Fruit fly (Drosophila melanogaster): ENCODE results near the gene CG17294.

CG17294 gene

DNA sequence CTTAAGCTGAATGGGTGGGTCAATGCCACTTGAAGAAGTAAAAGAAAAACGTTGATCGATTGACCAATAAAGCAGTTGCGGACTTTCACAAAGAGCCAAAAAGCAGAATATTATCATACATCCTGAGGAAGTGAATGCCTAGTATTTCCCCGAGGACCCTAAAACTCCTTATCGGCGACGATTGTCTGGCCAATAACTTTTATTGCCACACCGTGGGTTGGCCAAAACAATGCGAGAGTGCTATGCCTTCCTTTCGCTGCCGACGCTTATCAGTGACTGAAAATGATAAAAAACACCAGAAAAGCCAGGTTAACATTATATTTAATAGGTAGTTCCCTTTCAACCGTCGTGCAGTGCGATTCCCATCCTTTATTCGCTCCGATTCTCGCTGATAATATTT is 25.0 kb upstream of the CG17294 start, which contains the start of gene Mur29B:
Gene Mur29B, plus strand, starts transcription at position 324 of the 400 bp plus-strand sequence.
- no peak for TF ChIP-seq trem (tag; optimal IDR thresholded peaks at IDR 0.05)
- TF ChIP-seq corto (GFP tag; optimal IDR thresholded peaks at IDR 0.05): peak; percentile 51
- no peak for TF ChIP-seq CG10267 (tag; optimal IDR thresholded peaks at IDR 0.05)
- 0 out of 2 replicates have a peak, but pooled peaks have one; percentile 26 for TF ChIP-seq GATAe (GFP tag; conservative IDR thresholded peaks at IDR 0.05)
- TF ChIP-seq Lpt (GFP tag; optimal IDR thresholded peaks at IDR 0.05): no peak
- TF ChIP-seq sug (tag; optimal IDR thresholded peaks at IDR 0.05): peak; percentile 54
- no peak for TF ChIP-seq CG7786 (GFP tag; optimal IDR thresholded peaks at IDR 0.05)
- no peak for TF ChIP-seq CG30020 (tag; optimal IDR thresholded peaks at IDR 0.05)
- no peak for TF ChIP-seq MTF-1 (GFP tag; optimal IDR thresholded peaks at IDR 0.05; ENCODE audit: borderline replicate concordance)
- TF ChIP-seq sens (GFP tag): peak; percentile 29
- peak; percentile 7; the same call in 1 of the 2 replicates for TF ChIP-seq CG32532 (GFP tag; IDR thresholded peaks at IDR 0.05)

- no peak for TF ChIP-seq BEAF-32 (GFP tag; optimal IDR thresholded peaks at IDR 0.05)
- TF ChIP-seq BtbVII (GFP tag; optimal IDR thresholded peaks at IDR 0.05): no peak
- no peak for TF ChIP-seq CG11695 (GFP tag; IDR thresholded peaks at IDR 0.05)
- TF ChIP-seq kay (GFP tag; optimal IDR thresholded peaks at IDR 0.05): peak; percentile 35
- TF ChIP-seq B-H1 (GFP tag; IDR thresholded peaks at IDR 0.05): no peak
- TF ChIP-seq CG2202 (tag; optimal IDR thresholded peaks at IDR 0.05): no peak
- TF ChIP-seq CG15479 (GFP tag; optimal IDR thresholded peaks at IDR 0.05): no peak
- no peak for TF ChIP-seq CG8924 (tag; optimal IDR thresholded peaks at IDR 0.05)
- no peak for TF ChIP-seq ssp (GFP tag; IDR thresholded peaks at IDR 0.05)
- no peak for TF ChIP-seq CG11723 (GFP tag; optimal IDR thresholded peaks at IDR 0.05)
- TF ChIP-seq CG9437 (GFP tag; optimal IDR thresholded peaks at IDR 0.05): peak; percentile 91
- no peak for TF ChIP-seq Lim3 (GFP tag; IDR thresholded peaks at IDR 0.05)
- no peak for TF ChIP-seq CG1792 (GFP tag; optimal IDR thresholded peaks at IDR 0.05)
- TF ChIP-seq CG3163 (GFP tag; optimal IDR thresholded peaks at IDR 0.05): no peak
- no peak for TF ChIP-seq CG6254 (GFP tag; optimal IDR thresholded peaks at IDR 0.05)
- no peak for TF ChIP-seq ftz-f1 (GFP tag; optimal IDR thresholded peaks at IDR 0.05)
- no peak for TF ChIP-seq Optix (GFP tag; IDR thresholded peaks at IDR 0.05)
- no peak for TF ChIP-seq emc (GFP tag; optimal IDR thresholded peaks at IDR 0.05)
- TF ChIP-seq Deaf1 (tag; optimal IDR thresholded peaks at IDR 0.05): no peak
- no peak for TF ChIP-seq CG9797 (GFP tag; optimal IDR thresholded peaks at IDR 0.05)
- no peak for TF ChIP-seq Poxn (GFP tag; IDR thresholded peaks at IDR 0.05)
- no peak for TF ChIP-seq CG10274 (GFP tag; optimal IDR thresholded peaks at IDR 0.05)
- TF ChIP-seq CG10321 (GFP tag; IDR thresholded peaks at IDR 0.05): 0 out of 2 replicates have a peak, but pooled peaks have one; percentile 29
- TF ChIP-seq Drgx (GFP tag; IDR thresholded peaks at IDR 0.05): no peak
- TF ChIP-seq YL-1 (GFP tag; optimal IDR thresholded peaks at IDR 0.05): no peak
- TF ChIP-seq psq (GFP tag; optimal IDR thresholded peaks at IDR 0.05): no peak
- TF ChIP-seq zf30C (GFP tag; optimal IDR thresholded peaks at IDR 0.05): no peak
- no peak for TF ChIP-seq zfh1 (GFP tag; IDR thresholded peaks at IDR 0.05)
- no peak for TF ChIP-seq exex (tag; optimal IDR thresholded peaks at IDR 0.05)
- TF ChIP-seq CG11247 (GFP tag; IDR thresholded peaks at IDR 0.05): no peak
- no peak for TF ChIP-seq Doc2 (GFP tag; IDR thresholded peaks at IDR 0.05)
- 0 out of 4 replicates have a peak, but pooled peaks have one; percentile 46 for TF ChIP-seq chinmo (GFP tag; IDR thresholded peaks at IDR 0.05; ENCODE audit: partially characterized antibody)
- TF ChIP-seq Mes4 (GFP tag; optimal IDR thresholded peaks at IDR 0.05): no peak
- no peak for TF ChIP-seq CG17612 (GFP tag; IDR thresholded peaks at IDR 0.05)
These were observed 21.4 kb upstream of the CG17294 start for dm6 chr2L:8355419-8355818.
